Fruit fly (Drosophila melanogaster): ENCODE results near the gene CG31248.
A peak's percentile ranks its signal among the peaks of the same experiment; 100 is the strongest.

The CG31248 gene

dm6 chr3R:7091904-7092303 is 37.2 kb upstream of the CG31248 start (continued):
- no peak for TF ChIP-seq oc (tag; optimal IDR thresholded peaks at IDR 0.05)
- no peak for TF ChIP-seq prd (optimal IDR thresholded peaks at IDR 0.05)
- no peak for TF ChIP-seq prd (GFP tag; IDR thresholded peaks at IDR 0.05)
- TF ChIP-seq Dbx (GFP tag; IDR thresholded peaks at IDR 0.05): no peak
- TF ChIP-seq CG15073 (GFP tag; optimal IDR thresholded peaks at IDR 0.05): no peak
- TF ChIP-seq ap (GFP tag; IDR thresholded peaks at IDR 0.05): no peak
- TF ChIP-seq Ets65A (GFP tag): no peak
- peak; percentile 5 to 66 for TF ChIP-seq Pdp1 (GFP tag; optimal IDR thresholded peaks at IDR 0.05)
- no peak for TF ChIP-seq gt (GFP tag; IDR thresholded peaks at IDR 0.05)
- TF ChIP-seq bab2 (GFP tag; optimal IDR thresholded peaks at IDR 0.05): peak; percentile 12
- TF ChIP-seq CG8388 (GFP tag; optimal IDR thresholded peaks at IDR 0.05): peak; percentile 25
- no peak for TF ChIP-seq sim (GFP tag; IDR thresholded peaks at IDR 0.05)
- TF ChIP-seq Usf (GFP tag; optimal IDR thresholded peaks at IDR 0.05): no peak
- TF ChIP-seq CG11695 (GFP tag; IDR thresholded peaks at IDR 0.05): no peak
- no peak for TF ChIP-seq disco-r (GFP tag; optimal IDR thresholded peaks at IDR 0.05)
- TF ChIP-seq CG10147 (GFP tag; optimal IDR thresholded peaks at IDR 0.05): no peak
- TF ChIP-seq vvl (GFP tag; IDR thresholded peaks at IDR 0.05): 0 out of 2 replicates have a peak, but pooled peaks have one; percentile 16
- TF ChIP-seq Dad (GFP tag; optimal IDR thresholded peaks at IDR 0.05): peak; percentile 7
- TF ChIP-seq klu (GFP tag; IDR thresholded peaks at IDR 0.05): no peak
- peak; percentile 20; the same call in 1 of the 3 replicates for TF ChIP-seq CG34422 (GFP tag; IDR thresholded peaks at IDR 0.05)
- TF ChIP-seq Hey (tag; optimal IDR thresholded peaks at IDR 0.05): no peak
- no peak for TF ChIP-seq ase (GFP tag; IDR thresholded peaks at IDR 0.05)
- no peak for TF ChIP-seq CG12299 (tag; optimal IDR thresholded peaks at IDR 0.05)
- no peak for TF ChIP-seq dan (GFP tag; IDR thresholded peaks at IDR 0.05)
- no peak for TF ChIP-seq ara (GFP tag; IDR thresholded peaks at IDR 0.05)
- no peak for TF ChIP-seq D19B (GFP tag; optimal IDR thresholded peaks at IDR 0.05)
- peak; percentile 61 for TF ChIP-seq Myb (GFP tag; optimal IDR thresholded peaks at IDR 0.05)
- peak; percentile 83 for TF ChIP-seq Med (GFP tag)
- no peak for TF ChIP-seq Dip2 (GFP tag; IDR thresholded peaks at IDR 0.05)
- no peak for TF ChIP-seq CG31224 (GFP tag; IDR thresholded peaks at IDR 0.05)
- TF ChIP-seq CG2202 (tag; optimal IDR thresholded peaks at IDR 0.05): no peak
- no peak for TF ChIP-seq ttk (GFP tag; IDR thresholded peaks at IDR 0.05)
- peak; percentile 57 for TF ChIP-seq CG12391 (tag; optimal IDR thresholded peaks at IDR 0.05)
- no peak for TF ChIP-seq Rx (GFP tag; IDR thresholded peaks at IDR 0.05)
- TF ChIP-seq eyg (GFP tag; optimal IDR thresholded peaks at IDR 0.05): no peak
- peak; percentile 34 for TF ChIP-seq kay (GFP tag; optimal IDR thresholded peaks at IDR 0.05)
- peak; percentile 18 for TF ChIP-seq Chrac-16 (GFP tag; optimal IDR thresholded peaks at IDR 0.05)
- no peak for TF ChIP-seq Stat92E (GFP tag; optimal IDR thresholded peaks at IDR 0.05)
- TF ChIP-seq Hmr (GFP tag; optimal IDR thresholded peaks at IDR 0.05): peak; percentile 26
- 0 out of 3 replicates have a peak, but pooled peaks have one; percentile 39 for TF ChIP-seq CG7963 (GFP tag; IDR thresholded peaks at IDR 0.05; ENCODE audit: partially characterized antibody)
- no peak for TF ChIP-seq mld (GFP tag; IDR thresholded peaks at IDR 0.05; ENCODE audit: partially characterized antibody)
- TF ChIP-seq stwl (tag; optimal IDR thresholded peaks at IDR 0.05): peak; percentile 99
- no peak for TF ChIP-seq HLHmδ (GFP tag; optimal IDR thresholded peaks at IDR 0.05)
- TF ChIP-seq Dll (GFP tag; IDR thresholded peaks at IDR 0.05; ENCODE audit: partially characterized antibody): peak; percentile 75
- no peak for TF ChIP-seq maf-S (GFP tag; optimal IDR thresholded peaks at IDR 0.05)
- TF ChIP-seq kni (GFP tag; optimal IDR thresholded peaks at IDR 0.05): no peak
- TF ChIP-seq CG18619 (GFP tag; optimal IDR thresholded peaks at IDR 0.05): no peak
- TF ChIP-seq chif (GFP tag; optimal IDR thresholded peaks at IDR 0.05): peak in 1 of 2 experiments; percentile 7
- TF ChIP-seq amos (GFP tag; IDR thresholded peaks at IDR 0.05; ENCODE audit: partially characterized antibody): peak; percentile 81
- no peak for TF ChIP-seq Doc2 (GFP tag; IDR thresholded peaks at IDR 0.05)
- TF ChIP-seq row (GFP tag; IDR thresholded peaks at IDR 0.05): peak; percentile 64
- no peak for TF ChIP-seq corto (GFP tag; optimal IDR thresholded peaks at IDR 0.05)

Data from whole organism, embryonic.